Fruit fly (Drosophila melanogaster) S2 (cell line): ENCODE results near the gene Vm32E.

ENCODE experiments used
- CG8478 ChIP-seq: fragments of >200 bp; optimal IDR thresholded peaks from 2 replicates; lab custom pipeline; 2018
- CTCF ChIP-seq, 2 experiments: fragments of >200 bp; optimal IDR thresholded peaks; 2 replicates each; lab custom pipeline; 2018

dm6 chr2L:11196219-11196618 is 24.8 kb upstream of the Vm32E start:
- TF ChIP-seq CTCF (optimal IDR thresholded peaks at IDR 0.05; lab: Kevin White, UChicago) (no peak), CG8478 (no peak)
